Worm (Caenorhabditis elegans): ENCODE data around the gene lin-39.

- TF ChIP-seq C06A6.2 (GFP tag; conservative IDR thresholded peaks at IDR 0.05) (no peak), Y56A3A.18 (GFP tag; IDR thresholded peaks at IDR 0.05) (no peak), F39B2.1 (GFP tag; IDR thresholded peaks at IDR 0.05) (no peak), aptf-2 (GFP tag; conservative IDR thresholded peaks at IDR 0.05) (no peak)
Measured at ce11 chrIII:7561872-7562271, 25.4 kb upstream of the lin-39 start, which contains the start of gene lgc-12.
